Worm (Caenorhabditis elegans) whole organism, L4 larva: ENCODE data around the gene T03G6.7.

Experiments
- daf-12 ChIP-seq: fragments of 150-350 bp; optimal IDR thresholded peaks from 2 replicates; lab custom pipeline; 2014; ENCODE audit warnings: missing biosample characterization, missing genetic modification reagents, missing genetic modification characterization
- fos-1 ChIP-seq: fragments of 150-350 bp; optimal IDR thresholded peaks from 2 replicates; lab custom pipeline; 2014; ENCODE audit warnings: missing biosample characterization, missing genetic modification characterization
- mep-1 ChIP-seq: fragments of 150-350 bp; sonication (generic microtip); optimal IDR thresholded peaks from 3 replicates; lab custom pipeline; 2014; ENCODE audit warnings: missing biosample characterization, missing genetic modification characterization
- mxl-2 ChIP-seq: fragments of 200-800 bp; sonication (Bioruptor generic); conservative IDR thresholded peaks from 2 replicates; pipeline ENCODE4 v1.3.6; 2022; ENCODE audit warnings: missing genetic modification reagents, missing genetic modification characterization, missing compliant biosample characterization
- nhr-10 ChIP-seq: fragments of 150-350 bp; optimal IDR thresholded peaks from 2 replicates; lab custom pipeline; 2014; ENCODE audit warnings: missing biosample characterization, missing genetic modification characterization
- nhr-6 ChIP-seq: fragments of 150-350 bp; optimal IDR thresholded peaks from 2 replicates; lab custom pipeline; 2014; ENCODE audit warnings: missing biosample characterization, missing genetic modification characterization
- nhr-76 ChIP-seq: fragments of 150-350 bp; optimal IDR thresholded peaks from 2 replicates; lab custom pipeline; 2014; ENCODE audit warnings: missing biosample characterization, missing genetic modification characterization
- pqm-1 ChIP-seq: sonication (generic microtip); optimal IDR thresholded peaks from 2 replicates; lab custom pipeline; 2017; ENCODE audit warnings: missing biosample characterization, missing genetic modification characterization
- zag-1 ChIP-seq: fragments of 150-350 bp; optimal IDR thresholded peaks from 2 replicates; lab custom pipeline; 2014; ENCODE audit warnings: missing biosample characterization, missing genetic modification characterization

ce11 chrX:2585655-2586054 lies 8.2 kb upstream of the T03G6.7 start, which contains the start of gene H01M10.2:
- TF ChIP-seq daf-12 (tag; lab: Kevin White, UChicago) (no peak), mxl-2 (GFP tag; lab: Robert Waterston, UW) (no peak), fos-1 (tag; lab: Kevin White, UChicago) (no peak), nhr-76 (tag; lab: Kevin White, UChicago) (no peak), zag-1 (tag; lab: Kevin White, UChicago) (no peak), pqm-1 (no peak), mep-1 (no peak), nhr-6 (tag; lab: Kevin White, UChicago) (no peak), nhr-10 (no peak)
